Worm (Caenorhabditis elegans): ENCODE measurements around the gene erh-2.

DNA sequence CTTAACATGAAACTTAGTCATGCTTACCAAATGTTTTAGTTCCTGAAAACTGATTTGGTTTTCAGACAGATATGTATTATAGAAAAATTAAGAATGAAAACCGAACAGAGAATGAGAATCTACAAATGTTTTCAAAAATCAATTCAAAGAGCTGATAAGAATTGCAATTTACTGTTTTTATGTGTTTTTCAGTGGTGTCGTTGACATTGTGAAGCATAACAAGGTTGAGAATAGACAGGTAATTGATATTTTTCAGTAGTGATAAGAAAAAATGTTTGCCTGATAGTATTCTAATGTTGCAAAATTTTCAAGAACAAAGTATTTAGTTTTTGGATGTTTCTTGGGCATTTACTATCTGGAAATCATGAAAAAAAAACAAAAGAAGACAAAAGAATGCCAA lies 50.2 kb downstream of the erh-2 start, which contains the start of gene pfas-1:
- no peak for TF ChIP-seq nhr-11 (tag; optimal IDR thresholded peaks at IDR 0.05)
- no peak for TF ChIP-seq unc-62 (GFP tag; optimal IDR thresholded peaks at IDR 0.05)
- no peak for TF ChIP-seq lin-13 (GFP tag; optimal IDR thresholded peaks at IDR 0.05)
- no peak for TF ChIP-seq aly-2 (tag; optimal IDR thresholded peaks at IDR 0.05)
- TF ChIP-seq hpl-2 (GFP tag; optimal IDR thresholded peaks at IDR 0.05) = no peak
- TF ChIP-seq aha-1 (tag; optimal IDR thresholded peaks at IDR 0.05) = no peak
- TF ChIP-seq snpc-4 (tag; optimal IDR thresholded peaks at IDR 0.05) = no peak
- TF ChIP-seq pqm-1 (tag; optimal IDR thresholded peaks at IDR 0.05) = no peak
